Worm (Caenorhabditis elegans) whole organism, L4 larva: ENCODE measurements around the gene math-44.
A peak's percentile ranks its signal among the peaks of the same experiment; 100 is the strongest.
"Not testable (repeated sequence)": the region's sequence is repeated elsewhere in the genome, so short reads cannot be mapped to it uniquely, and the experiment has no call there.

Experiments used
- R02D3.7 ChIP-seq: fragments of 150-350 bp; sonication (generic microtip); optimal IDR thresholded peaks from 3 replicates; lab custom pipeline; 2014; ENCODE audit warnings: missing biosample characterization, missing genetic modification characterization
- Y5F2A.4 ChIP-seq: fragments of 200-800 bp; sonication (Bioruptor generic); optimal IDR thresholded peaks from 2 replicates; lab custom pipeline; 2018; ENCODE audit warnings: mild to moderate bottlenecking, missing genetic modification characterization, missing compliant biosample characterization
- ZK337.2 ChIP-seq: fragments of 200-800 bp; sonication (Bioruptor generic); IDR thresholded peaks from 2 replicates; pipeline ENCODE4 v1.3.6; 2022; ENCODE audit warnings: missing genetic modification reagents, missing genetic modification characterization, missing compliant biosample characterization
- aha-1 ChIP-seq: fragments of 150-350 bp; peaks from one replicate; lab custom pipeline; 2014; ENCODE audit warnings: missing biosample characterization, missing genetic modification characterization
- ceh-82 ChIP-seq: sonication (generic microtip); optimal IDR thresholded peaks from 2 replicates; lab custom pipeline; 2017; ENCODE audit warnings: missing biosample characterization, missing genetic modification characterization
- duxl-1 ChIP-seq: sonication (generic microtip); optimal IDR thresholded peaks from 2 replicates; lab custom pipeline; 2016; ENCODE audit warnings: mild to moderate bottlenecking, missing genetic modification characterization, moderate library complexity, missing compliant biosample characterization; ENCODE audit not compliant: poor library complexity
- dve-1 ChIP-seq: sonication (generic microtip); optimal IDR thresholded peaks from 2 replicates; lab custom pipeline; 2017; ENCODE audit warnings: antibody characterized with exemption, mild to moderate bottlenecking, missing genetic modification characterization, missing compliant biosample characterization; ENCODE audit not compliant: insufficient read depth
- fkh-10 ChIP-seq: fragments of 150-350 bp; optimal IDR thresholded peaks from 2 replicates; lab custom pipeline; 2014; ENCODE audit warnings: missing biosample characterization, missing genetic modification reagents, missing genetic modification characterization
- fos-1 ChIP-seq: fragments of 150-350 bp; optimal IDR thresholded peaks from 2 replicates; lab custom pipeline; 2014; ENCODE audit warnings: missing biosample characterization, missing genetic modification characterization
- gei-8 ChIP-seq: fragments of 200-800 bp; sonication (Bioruptor generic); optimal IDR thresholded peaks from 2 replicates; lab custom pipeline; 2018; ENCODE audit warnings: mild to moderate bottlenecking, missing genetic modification characterization, missing compliant biosample characterization
- hlh-11 ChIP-seq: fragments of 200-800 bp; sonication (Bioruptor generic); optimal IDR thresholded peaks from 2 replicates; lab custom pipeline; 2018; ENCODE audit warnings: mild to moderate bottlenecking, missing genetic modification characterization, missing compliant biosample characterization
- hlh-30 ChIP-seq: sonication (generic microtip); optimal IDR thresholded peaks from 2 replicates; lab custom pipeline; 2017; ENCODE audit warnings: antibody characterized with exemption, mild to moderate bottlenecking, missing genetic modification characterization, missing compliant biosample characterization; ENCODE audit not compliant: insufficient read depth
- hmg-1.1 ChIP-seq: fragments of 200-800 bp; sonication (Bioruptor generic); IDR thresholded peaks from 2 replicates; pipeline ENCODE4 v1.3.6; 2022; ENCODE audit warnings: missing genetic modification reagents, missing genetic modification characterization, missing compliant biosample characterization
- lin-15B ChIP-seq: fragments of 150-350 bp; sonication (generic microtip); optimal IDR thresholded peaks from 3 replicates; lab custom pipeline; 2014; ENCODE audit warnings: missing biosample characterization, missing genetic modification characterization
- lin-39 ChIP-seq: fragments of 150-350 bp; optimal IDR thresholded peaks from 2 replicates; lab custom pipeline; 2014; ENCODE audit warnings: missing biosample characterization, missing genetic modification reagents, missing genetic modification characterization
- lir-3 ChIP-seq: sonication (generic microtip); optimal IDR thresholded peaks from 2 replicates; lab custom pipeline; 2016; ENCODE audit warnings: mild to moderate bottlenecking, missing genetic modification characterization, missing compliant biosample characterization
- madf-5 ChIP-seq, 2 experiments: fragments of 200-800 bp; sonication (Bioruptor generic); IDR thresholded peaks; 2 replicates each; pipeline ENCODE4 v1.3.6; 2022; ENCODE audit warnings: missing compliant biosample characterization in 2 of 2, missing genetic modification characterization in 2 of 2
- mdt-29 ChIP-seq: fragments of 200-800 bp; sonication (Bioruptor generic); IDR thresholded peaks from 2 replicates; pipeline ENCODE4 v1.3.6; 2022; ENCODE audit warnings: missing genetic modification reagents, missing genetic modification characterization, missing compliant biosample characterization
- mep-1 ChIP-seq: fragments of 150-350 bp; sonication (generic microtip); optimal IDR thresholded peaks from 3 replicates; lab custom pipeline; 2014; ENCODE audit warnings: missing biosample characterization, missing genetic modification characterization
- nhr-28 ChIP-seq: fragments of 150-350 bp; optimal IDR thresholded peaks from 2 replicates; lab custom pipeline; 2014; ENCODE audit warnings: missing biosample characterization, missing genetic modification characterization
- nhr-41 ChIP-seq: fragments of 200-800 bp; sonication (Bioruptor generic); IDR thresholded peaks from 2 replicates; pipeline ENCODE4 v1.3.6; 2022; ENCODE audit warnings: missing genetic modification reagents, missing genetic modification characterization, missing compliant biosample characterization
- nhr-76 ChIP-seq: fragments of 150-350 bp; optimal IDR thresholded peaks from 2 replicates; lab custom pipeline; 2014; ENCODE audit warnings: missing biosample characterization, missing genetic modification characterization
- nhr-77 ChIP-seq: fragments of 150-350 bp; optimal IDR thresholded peaks from 2 replicates; lab custom pipeline; 2014; ENCODE audit warnings: missing biosample characterization, missing genetic modification characterization
- php-3 ChIP-seq: fragments of 200-800 bp; sonication (Bioruptor generic); IDR thresholded peaks from 2 replicates; pipeline ENCODE4 v1.3.6; 2022; ENCODE audit warnings: missing genetic modification reagents, missing genetic modification characterization, missing compliant biosample characterization
- pqm-1 ChIP-seq: sonication (generic microtip); optimal IDR thresholded peaks from 2 replicates; lab custom pipeline; 2017; ENCODE audit warnings: missing biosample characterization, missing genetic modification characterization
- skn-1 ChIP-seq: fragments of 150-350 bp; optimal IDR thresholded peaks from 2 replicates; lab custom pipeline; 2014; ENCODE audit warnings: missing biosample characterization, missing genetic modification characterization
- snpc-1.2 ChIP-seq: fragments of 200-800 bp; sonication (Bioruptor generic); IDR thresholded peaks from 2 replicates; pipeline ENCODE4 v1.3.6; 2022; ENCODE audit warnings: missing genetic modification reagents, missing genetic modification characterization, missing compliant biosample characterization
- snpc-4 ChIP-seq: fragments of 150-350 bp; optimal IDR thresholded peaks from 2 replicates; lab custom pipeline; 2014; ENCODE audit warnings: missing biosample characterization, missing genetic modification characterization
- spr-3 ChIP-seq: fragments of 200-800 bp; sonication (Bioruptor generic); optimal IDR thresholded peaks from 2 replicates; lab custom pipeline; 2018; ENCODE audit warnings: mild to moderate bottlenecking, missing genetic modification characterization, missing compliant biosample characterization
- tag-97 ChIP-seq: fragments of 200-800 bp; sonication (Bioruptor generic); IDR thresholded peaks from 2 replicates; pipeline ENCODE4 v1.3.6; 2022; ENCODE audit warnings: missing genetic modification characterization, missing compliant biosample characterization
- unc-39 ChIP-seq: sonication (generic microtip); optimal IDR thresholded peaks from 2 replicates; lab custom pipeline; 2017; ENCODE audit warnings: missing biosample characterization, missing genetic modification characterization
- unc-62 ChIP-seq, 3 experiments: fragments of 150-350 bp in 1 of 3; sonication (generic microtip); optimal IDR thresholded peaks in 2 of 3; peaks in 1 of 3; 1 replicate in 1 of 3; 2 replicates in 2 of 3; lab custom pipeline; 2014 to 2017; ENCODE audit warnings: missing biosample characterization in 3 of 3, missing genetic modification characterization in 3 of 3, missing genetic modification reagents in 3 of 3, missing genotype in 1 of 3
- zfp-2 ChIP-seq: sonication (generic microtip); optimal IDR thresholded peaks from 2 replicates; lab custom pipeline; 2016; ENCODE audit warnings: mild to moderate bottlenecking, missing genetic modification characterization, missing compliant biosample characterization
- ztf-7 ChIP-seq: fragments of 150-350 bp; optimal IDR thresholded peaks from 2 replicates; lab custom pipeline; 2014; ENCODE audit warnings: missing biosample characterization, missing genetic modification characterization

math-44 gene

DNA sequence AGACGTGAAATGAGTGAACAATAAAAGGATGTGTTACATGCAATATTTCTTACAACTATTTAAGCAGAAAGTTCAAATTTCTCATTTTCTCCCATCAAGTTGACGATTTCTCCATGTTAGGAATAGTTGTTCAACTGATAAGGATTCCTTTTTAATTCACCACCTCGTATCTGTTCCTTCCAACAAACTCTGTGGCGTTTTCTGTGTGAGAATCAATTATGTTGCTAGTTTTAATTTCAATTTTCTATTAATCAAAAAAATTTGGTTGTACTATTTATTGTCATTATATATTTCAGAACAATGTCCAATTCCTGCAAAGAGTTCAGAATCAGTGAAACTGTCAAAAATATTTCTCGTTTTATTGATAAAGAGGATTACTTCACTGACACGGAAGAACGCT is at the start of gene math-44:
Gene math-44, plus strand, starts transcription at position 301 of the 400 bp plus-strand sequence.
- no peak for TF ChIP-seq madf-5 (GFP tag; IDR thresholded peaks at IDR 0.05; lab: Robert Waterston, UW)
- peak; percentile 2 for TF ChIP-seq nhr-28 (tag; lab: Kevin White, UChicago)
- no peak for TF ChIP-seq skn-1

DNA sequence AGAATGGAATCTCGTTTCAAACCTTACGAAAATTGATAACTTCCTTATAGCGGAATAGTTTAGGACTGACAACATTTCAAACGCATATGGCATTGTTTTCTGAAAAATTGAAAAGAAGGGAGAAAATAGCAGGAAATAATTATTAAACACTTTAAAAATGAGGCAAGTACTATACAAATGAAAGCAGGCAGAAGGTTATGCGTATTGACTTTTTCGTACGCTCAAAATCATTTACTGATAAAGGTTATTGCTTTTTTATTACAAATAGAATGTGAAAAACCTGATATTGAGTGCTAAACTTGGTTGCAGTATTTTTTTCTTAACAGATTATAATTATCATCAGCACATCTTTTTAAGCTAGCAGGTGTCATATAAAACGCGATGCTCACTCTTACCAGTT is 49.5 kb upstream of the math-44 start, which contains the start of gene ZK250.13:
Gene ZK250.13, minus strand, starts transcription at position 101 of the 400 bp plus-strand sequence.
- TF ChIP-seq nhr-41 (GFP tag; lab: Robert Waterston, UW) (no peak), php-3 (peak; percentile 78)

DNA sequence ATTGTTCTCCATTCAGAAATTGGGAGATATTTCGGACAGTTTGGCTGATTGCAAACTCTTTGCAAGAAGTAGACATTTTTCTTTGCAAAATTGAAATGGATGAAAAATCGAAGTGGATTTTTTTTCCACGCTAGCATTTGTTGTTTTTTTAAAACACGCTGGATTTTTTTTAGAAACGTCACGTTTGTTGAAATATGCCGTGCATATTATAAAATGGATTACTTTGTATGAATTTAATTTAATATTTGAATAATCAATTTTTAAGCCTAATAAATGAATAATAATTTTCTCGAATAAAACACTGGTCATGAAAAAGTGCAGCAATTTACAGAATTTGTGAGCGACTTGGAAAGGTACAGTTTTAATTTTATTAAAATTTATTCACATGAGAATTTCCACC is 44.0 kb upstream of the math-44 start, which contains the start of gene ZK250.14:
Gene ZK250.14, minus strand, starts transcription at position 101 of the 400 bp plus-strand sequence.
- no peak for TF ChIP-seq lin-39 (tag; lab: Kevin White, UChicago)
- TF ChIP-seq unc-39 (tag; lab: Kevin White, UChicago), result no peak
- TF ChIP-seq Y5F2A.4 (GFP tag; lab: Kevin White, UChicago), result no peak
- no peak for TF ChIP-seq aha-1 (tag; lab: Kevin White, UChicago)
- TF ChIP-seq lin-15B (tag; lab: Kevin White, UChicago), result no peak
- no peak for TF ChIP-seq zfp-2 (tag; lab: Kevin White, UChicago)
- no peak for TF ChIP-seq unc-62 (GFP tag; optimal IDR thresholded peaks at IDR 0.05 in 1 of 2; lab: Kevin White, UChicago)
- TF ChIP-seq unc-62 (tag; optimal IDR thresholded peaks at IDR 0.05; lab: Kevin White, UChicago), result no peak
- no peak for TF ChIP-seq ztf-7 (tag; lab: Kevin White, UChicago)
- TF ChIP-seq pqm-1 (tag; lab: Kevin White, UChicago), result no peak
- no peak for TF ChIP-seq gei-8 (GFP tag; lab: Kevin White, UChicago)
- no peak for TF ChIP-seq duxl-1 (tag; lab: Kevin White, UChicago)
- TF ChIP-seq dve-1 (tag; lab: Kevin White, UChicago), result no peak
- no peak for TF ChIP-seq mep-1 (tag; lab: Kevin White, UChicago)
- TF ChIP-seq, all 104 proteins: peak for 0

DNA sequence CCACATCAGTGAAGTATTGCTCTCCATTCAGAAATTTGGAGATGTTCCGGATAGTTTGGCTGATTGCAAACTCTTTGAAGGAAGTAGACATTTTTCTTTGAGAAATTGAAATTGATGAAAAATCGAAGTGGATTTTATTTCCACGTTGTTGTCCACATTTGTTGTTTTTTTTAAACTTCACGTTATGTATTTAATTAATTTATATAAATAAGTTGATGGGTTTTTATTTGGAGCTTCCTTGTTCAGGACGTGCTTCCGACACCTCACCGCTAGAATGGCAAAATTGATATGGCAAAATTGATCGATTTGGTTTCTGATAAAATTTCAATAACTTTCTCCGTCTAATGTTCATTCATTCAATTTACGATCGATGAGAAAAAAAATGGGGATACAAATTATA is 42.7 kb upstream of the math-44 start, which contains the start of gene math-48:
Gene math-48, minus strand, starts transcription at position 101 of the 400 bp plus-strand sequence.
- TF ChIP-seq nhr-77 (tag; lab: Kevin White, UChicago) (no peak), tag-97 (GFP tag; lab: Robert Waterston, UW) (no peak), snpc-4 (tag; lab: Kevin White, UChicago) (no peak), Y5F2A.4 (GFP tag; lab: Kevin White, UChicago) (no peak), lir-3 (no peak), snpc-1.2 (GFP tag; lab: Robert Waterston, UW) (no peak), gei-8 (GFP tag; lab: Kevin White, UChicago) (no peak), nhr-76 (tag; lab: Kevin White, UChicago) (no peak), hmg-1.1 (no peak), spr-3 (no peak), zfp-2 (tag; lab: Kevin White, UChicago) (no peak), fkh-10 (no peak), fos-1 (tag; lab: Kevin White, UChicago) (no peak), ZK337.2 (no peak), dve-1 (tag; lab: Kevin White, UChicago) (no peak), hlh-11 (no peak), ceh-82 (tag; lab: Kevin White, UChicago) (no peak), R02D3.7 (tag; lab: Kevin White, UChicago) (no peak)
- TF ChIP-seq, all 104 proteins: peak for 0

DNA sequence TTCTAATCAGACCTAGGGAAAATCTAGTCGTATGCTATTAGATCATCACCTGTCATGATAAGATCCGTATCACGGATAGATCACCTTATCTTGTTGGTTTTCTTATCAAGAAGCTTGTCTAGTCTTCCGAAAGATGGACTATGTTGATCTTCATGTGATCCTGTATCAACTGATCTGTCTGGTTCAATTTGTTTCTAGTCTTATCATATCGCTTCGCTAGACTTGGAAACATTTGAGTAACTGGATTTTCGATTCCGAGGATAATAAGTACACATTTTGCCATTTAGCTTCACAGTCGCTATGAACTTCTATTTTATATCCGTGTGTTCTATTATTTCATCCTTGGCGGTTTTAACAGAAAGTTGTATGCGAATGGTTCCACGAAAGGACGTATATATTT is 40.7 kb upstream of the math-44 start, which contains the start of gene ZK250.2:
Gene ZK250.2, plus strand, starts transcription at position 301 of the 400 bp plus-strand sequence.
- not testable (repeated sequence) for TF ChIP-seq hlh-30 (tag; lab: Kevin White, UChicago); mdt-29 (GFP tag; lab: Robert Waterston, UW); nhr-76 (tag; lab: Kevin White, UChicago)
